Worm (Caenorhabditis elegans) whole organism, L4 larva: ENCODE measurements around the gene lev-8.

Experiments used
- F10B5.3 ChIP-seq: sonication (generic microtip); optimal IDR thresholded peaks from 2 replicates; lab custom pipeline; 2016; ENCODE audit warnings: mild to moderate bottlenecking, missing genetic modification characterization, missing compliant biosample characterization
- F37D6.2 ChIP-seq: sonication (generic microtip); optimal IDR thresholded peaks from 2 replicates; lab custom pipeline; 2016; ENCODE audit warnings: mild to moderate bottlenecking, missing genetic modification characterization, missing compliant biosample characterization
- R02D3.7 ChIP-seq: fragments of 150-350 bp; sonication (generic microtip); optimal IDR thresholded peaks from 3 replicates; lab custom pipeline; 2014; ENCODE audit warnings: missing biosample characterization, missing genetic modification characterization
- T26A8.4 ChIP-seq: fragments of 200-800 bp; sonication (Bioruptor generic); IDR thresholded peaks from 2 replicates; pipeline ENCODE4 v1.3.6; 2022; ENCODE audit warnings: missing genetic modification characterization, missing compliant biosample characterization
- Y105C5A.15 ChIP-seq: fragments of 200-800 bp; sonication (Bioruptor generic); IDR thresholded peaks from 2 replicates; pipeline ENCODE4 v1.3.6; 2022; ENCODE audit warnings: missing genetic modification characterization, missing compliant biosample characterization
- Y5F2A.4 ChIP-seq: fragments of 200-800 bp; sonication (Bioruptor generic); optimal IDR thresholded peaks from 2 replicates; lab custom pipeline; 2018; ENCODE audit warnings: mild to moderate bottlenecking, missing genetic modification characterization, missing compliant biosample characterization
- ZK337.2 ChIP-seq: fragments of 200-800 bp; sonication (Bioruptor generic); IDR thresholded peaks from 2 replicates; pipeline ENCODE4 v1.3.6; 2022; ENCODE audit warnings: missing genetic modification reagents, missing genetic modification characterization, missing compliant biosample characterization
- aha-1 ChIP-seq: fragments of 150-350 bp; peaks from one replicate; lab custom pipeline; 2014; ENCODE audit warnings: missing biosample characterization, missing genetic modification characterization
- aly-2 ChIP-seq: sonication (generic microtip); optimal IDR thresholded peaks from 2 replicates; lab custom pipeline; 2018; ENCODE audit warnings: missing biosample characterization, missing genetic modification characterization
- attf-4 ChIP-seq: sonication (generic microtip); optimal IDR thresholded peaks from 3 replicates; lab custom pipeline; 2017; ENCODE audit warnings: missing biosample characterization, missing genetic modification characterization
- ceh-20 ChIP-seq: fragments of 200-800 bp; sonication (Bioruptor generic); IDR thresholded peaks from 2 replicates; pipeline ENCODE4 v1.3.6; 2022; ENCODE audit warnings: missing genetic modification reagents, missing genetic modification characterization, missing compliant biosample characterization
- ceh-44 ChIP-seq: fragments of 200-800 bp; sonication (Bioruptor generic); IDR thresholded peaks from 2 replicates; pipeline ENCODE4 v1.3.6; 2022; ENCODE audit warnings: missing genetic modification reagents, missing genetic modification characterization, missing compliant biosample characterization
- ceh-62 ChIP-seq: sonication (generic microtip); optimal IDR thresholded peaks from 2 replicates; lab custom pipeline; 2017; ENCODE audit warnings: missing biosample characterization, missing genetic modification characterization
- ctbp-1 ChIP-seq: fragments of 200-800 bp; sonication (Bioruptor generic); IDR thresholded peaks from 2 replicates; pipeline ENCODE4 v1.3.6; 2022; ENCODE audit warnings: missing genetic modification reagents, missing genetic modification characterization, missing compliant biosample characterization
- daf-12 ChIP-seq: fragments of 150-350 bp; optimal IDR thresholded peaks from 2 replicates; lab custom pipeline; 2014; ENCODE audit warnings: missing biosample characterization, missing genetic modification reagents, missing genetic modification characterization
- daf-16 ChIP-seq, 3 experiments: sonication (generic microtip); optimal IDR thresholded peaks; 2 replicates each; lab custom pipeline; 2016 to 2017; ENCODE audit warnings: missing genetic modification characterization in 3 of 3, missing genetic modification reagents in 3 of 3, mild to moderate bottlenecking in 2 of 3, missing compliant biosample characterization in 2 of 3, missing biosample characterization in 1 of 3, moderate library complexity in 1 of 3
- daf-19 ChIP-seq: fragments of 200-800 bp; sonication (Bioruptor generic); conservative IDR thresholded peaks from 2 replicates; pipeline ENCODE4 v1.3.6; 2022; ENCODE audit warnings: missing genetic modification characterization, missing compliant biosample characterization
- dmd-6 ChIP-seq: fragments of 200-800 bp; sonication (Bioruptor generic); IDR thresholded peaks from 2 replicates; pipeline ENCODE4 v1.3.6; 2022; ENCODE audit warnings: missing genetic modification reagents, missing genetic modification characterization, missing compliant biosample characterization
- egl-27 ChIP-seq: sonication (generic microtip); optimal IDR thresholded peaks from 3 replicates; lab custom pipeline; 2017; ENCODE audit warnings: missing biosample characterization, missing genetic modification reagents, missing genetic modification characterization
- fos-1 ChIP-seq: fragments of 150-350 bp; optimal IDR thresholded peaks from 2 replicates; lab custom pipeline; 2014; ENCODE audit warnings: missing biosample characterization, missing genetic modification characterization
- gei-8 ChIP-seq: fragments of 200-800 bp; sonication (Bioruptor generic); optimal IDR thresholded peaks from 2 replicates; lab custom pipeline; 2018; ENCODE audit warnings: mild to moderate bottlenecking, missing genetic modification characterization, missing compliant biosample characterization
- hif-1 ChIP-seq, 2 experiments: sonication (generic microtip); optimal IDR thresholded peaks; 2 replicates each; lab custom pipeline; 2016 to 2017; ENCODE audit warnings: missing compliant biosample characterization in 2 of 2, missing genetic modification characterization in 2 of 2, missing genetic modification reagents in 2 of 2, missing genotype in 2 of 2, mild to moderate bottlenecking in 1 of 2
- hlh-11 ChIP-seq: fragments of 200-800 bp; sonication (Bioruptor generic); optimal IDR thresholded peaks from 2 replicates; lab custom pipeline; 2018; ENCODE audit warnings: mild to moderate bottlenecking, missing genetic modification characterization, missing compliant biosample characterization
- hmg-1.1 ChIP-seq: fragments of 200-800 bp; sonication (Bioruptor generic); IDR thresholded peaks from 2 replicates; pipeline ENCODE4 v1.3.6; 2022; ENCODE audit warnings: missing genetic modification reagents, missing genetic modification characterization, missing compliant biosample characterization
- lin-13 ChIP-seq: fragments of 150-350 bp; optimal IDR thresholded peaks from 2 replicates; lab custom pipeline; 2014; ENCODE audit warnings: missing biosample characterization, missing genetic modification reagents, missing genetic modification characterization
- lin-15B ChIP-seq: fragments of 150-350 bp; sonication (generic microtip); optimal IDR thresholded peaks from 3 replicates; lab custom pipeline; 2014; ENCODE audit warnings: missing biosample characterization, missing genetic modification characterization
- madf-5 ChIP-seq, 2 experiments: fragments of 200-800 bp; sonication (Bioruptor generic); IDR thresholded peaks; 2 replicates each; pipeline ENCODE4 v1.3.6; 2022; ENCODE audit warnings: missing compliant biosample characterization in 2 of 2, missing genetic modification characterization in 2 of 2
- mdt-29 ChIP-seq: fragments of 200-800 bp; sonication (Bioruptor generic); IDR thresholded peaks from 2 replicates; pipeline ENCODE4 v1.3.6; 2022; ENCODE audit warnings: missing genetic modification reagents, missing genetic modification characterization, missing compliant biosample characterization
- nhr-102 ChIP-seq: sonication (generic microtip); optimal IDR thresholded peaks from 2 replicates; lab custom pipeline; 2016; ENCODE audit warnings: mild to moderate bottlenecking, missing genetic modification characterization, moderate library complexity, missing compliant biosample characterization
- nhr-111 ChIP-seq: fragments of 200-800 bp; sonication (Bioruptor generic); optimal IDR thresholded peaks from 2 replicates; lab custom pipeline; 2018; ENCODE audit warnings: mild to moderate bottlenecking, missing genetic modification characterization, missing compliant biosample characterization
- nhr-237 ChIP-seq: sonication (generic microtip); optimal IDR thresholded peaks from 2 replicates; lab custom pipeline; 2017; ENCODE audit warnings: missing biosample characterization, missing genetic modification characterization
- nhr-42 ChIP-seq: fragments of 200-800 bp; sonication (Bioruptor generic); IDR thresholded peaks from 2 replicates; pipeline ENCODE4 v1.3.6; 2022; ENCODE audit warnings: missing genetic modification characterization, missing compliant biosample characterization
- nhr-48 ChIP-seq: sonication (generic microtip); optimal IDR thresholded peaks from 2 replicates; lab custom pipeline; 2016; ENCODE audit warnings: mild to moderate bottlenecking, missing genetic modification characterization, missing compliant biosample characterization
- nhr-6 ChIP-seq: fragments of 150-350 bp; optimal IDR thresholded peaks from 2 replicates; lab custom pipeline; 2014; ENCODE audit warnings: missing biosample characterization, missing genetic modification characterization
- nhr-77 ChIP-seq: fragments of 150-350 bp; optimal IDR thresholded peaks from 2 replicates; lab custom pipeline; 2014; ENCODE audit warnings: missing biosample characterization, missing genetic modification characterization
- php-3 ChIP-seq: fragments of 200-800 bp; sonication (Bioruptor generic); IDR thresholded peaks from 2 replicates; pipeline ENCODE4 v1.3.6; 2022; ENCODE audit warnings: missing genetic modification reagents, missing genetic modification characterization, missing compliant biosample characterization
- rbr-2 ChIP-seq: sonication (generic microtip); optimal IDR thresholded peaks from 2 replicates; lab custom pipeline; 2016; ENCODE audit warnings: missing genotype, missing genetic modification characterization, missing compliant biosample characterization
- saeg-2 ChIP-seq: fragments of 200-800 bp; sonication (Bioruptor generic); IDR thresholded peaks from 2 replicates; pipeline ENCODE4 v1.3.6; 2022; ENCODE audit warnings: missing genetic modification reagents, missing genetic modification characterization, missing compliant biosample characterization
- sdz-12 ChIP-seq: fragments of 200-800 bp; sonication (Bioruptor generic); optimal IDR thresholded peaks from 2 replicates; lab custom pipeline; 2018; ENCODE audit warnings: mild to moderate bottlenecking, missing genetic modification characterization, missing compliant biosample characterization
- snpc-1.2 ChIP-seq: fragments of 200-800 bp; sonication (Bioruptor generic); IDR thresholded peaks from 2 replicates; pipeline ENCODE4 v1.3.6; 2022; ENCODE audit warnings: missing genetic modification reagents, missing genetic modification characterization, missing compliant biosample characterization
- snpc-4 ChIP-seq: fragments of 150-350 bp; optimal IDR thresholded peaks from 2 replicates; lab custom pipeline; 2014; ENCODE audit warnings: missing biosample characterization, missing genetic modification characterization
- spr-3 ChIP-seq: fragments of 200-800 bp; sonication (Bioruptor generic); optimal IDR thresholded peaks from 2 replicates; lab custom pipeline; 2018; ENCODE audit warnings: mild to moderate bottlenecking, missing genetic modification characterization, missing compliant biosample characterization
- tag-97 ChIP-seq: fragments of 200-800 bp; sonication (Bioruptor generic); IDR thresholded peaks from 2 replicates; pipeline ENCODE4 v1.3.6; 2022; ENCODE audit warnings: missing genetic modification characterization, missing compliant biosample characterization
- unc-130 ChIP-seq: sonication (generic microtip); optimal IDR thresholded peaks from 2 replicates; lab custom pipeline; 2016; ENCODE audit warnings: missing genetic modification reagents, missing genetic modification characterization, missing compliant biosample characterization
- unc-62 ChIP-seq, 3 experiments: fragments of 150-350 bp in 1 of 3; sonication (generic microtip); optimal IDR thresholded peaks in 2 of 3; peaks in 1 of 3; 1 replicate in 1 of 3; 2 replicates in 2 of 3; lab custom pipeline; 2014 to 2017; ENCODE audit warnings: missing biosample characterization in 3 of 3, missing genetic modification characterization in 3 of 3, missing genetic modification reagents in 3 of 3, missing genotype in 1 of 3
- zfp-2 ChIP-seq: sonication (generic microtip); optimal IDR thresholded peaks from 2 replicates; lab custom pipeline; 2016; ENCODE audit warnings: mild to moderate bottlenecking, missing genetic modification characterization, missing compliant biosample characterization
- zfp-3 ChIP-seq: fragments of 200-800 bp; sonication (Bioruptor generic); conservative IDR thresholded peaks from 2 replicates; pipeline ENCODE4 v1.3.6; 2022; ENCODE audit warnings: missing genetic modification reagents, missing genetic modification characterization, missing compliant biosample characterization
- zip-11 ChIP-seq: fragments of 200-800 bp; sonication (Bioruptor generic); IDR thresholded peaks from 2 replicates; pipeline ENCODE4 v1.3.6; 2022; ENCODE audit warnings: missing genetic modification characterization, missing compliant biosample characterization
- zip-2 ChIP-seq: fragments of 150-350 bp; optimal IDR thresholded peaks from 2 replicates; lab custom pipeline; 2014; ENCODE audit warnings: missing biosample characterization, missing genetic modification characterization
- ztf-11 ChIP-seq: fragments of 150-350 bp; optimal IDR thresholded peaks from 2 replicates; lab custom pipeline; 2014; ENCODE audit warnings: missing biosample characterization, missing genetic modification characterization
- ztf-7 ChIP-seq: fragments of 150-350 bp; optimal IDR thresholded peaks from 2 replicates; lab custom pipeline; 2014; ENCODE audit warnings: missing biosample characterization, missing genetic modification characterization

lev-8 gene

DNA sequence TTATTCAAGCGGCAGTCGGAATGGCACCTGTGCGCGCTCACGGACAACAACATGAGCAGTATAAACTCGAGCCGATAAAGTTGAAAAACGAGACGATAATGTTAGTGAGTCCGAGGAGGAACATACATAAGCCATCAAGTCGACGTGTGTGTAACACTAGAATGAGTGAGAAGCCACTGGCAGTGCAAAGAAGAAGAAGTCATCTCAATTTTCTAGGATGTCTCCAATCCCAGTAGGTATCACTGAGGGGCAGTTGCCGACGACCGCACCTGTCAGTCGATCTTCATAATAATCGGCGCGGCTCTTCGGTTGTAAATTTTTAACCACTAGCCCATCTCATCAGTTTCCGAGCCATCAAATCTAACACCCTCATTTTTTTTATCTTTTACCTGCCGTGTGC, 639 bp upstream of the lev-8 start:
- peak; percentile 45; the same call in 1 of the 2 replicates for TF ChIP-seq ctbp-1 (GFP tag; lab: Robert Waterston, UW)
- TF ChIP-seq dmd-6 = 0 out of 2 replicates have a peak, but pooled peaks have one; percentile 2
- peak in 1 of 2 experiments; percentile 4 for TF ChIP-seq unc-62 (GFP tag; optimal IDR thresholded peaks at IDR 0.05 in 1 of 2; lab: Kevin White, UChicago)
- no peak for TF ChIP-seq unc-62 (tag; optimal IDR thresholded peaks at IDR 0.05; lab: Kevin White, UChicago)
- TF ChIP-seq nhr-102 (tag; lab: Kevin White, UChicago) = no peak
- TF ChIP-seq hlh-11 (tag; lab: Kevin White, UChicago) = peak; percentile 14
- no peak for TF ChIP-seq nhr-48 (tag; lab: Kevin White, UChicago)
- TF ChIP-seq F37D6.2 (tag; lab: Kevin White, UChicago) = no peak
- TF ChIP-seq hif-1 (tag; optimal IDR thresholded peaks at IDR 0.05; lab: Kevin White, UChicago) = no peak
- no peak for TF ChIP-seq fos-1
- no peak for TF ChIP-seq rbr-2 (tag; lab: Kevin White, UChicago)
- no peak for TF ChIP-seq ceh-44 (GFP tag; lab: Robert Waterston, UW)
- TF ChIP-seq ceh-62 (tag; lab: Kevin White, UChicago) = no peak
- TF ChIP-seq lin-13 (GFP tag; lab: Kevin White, UChicago) = no peak
- TF ChIP-seq nhr-77 (tag; lab: Kevin White, UChicago) = no peak
- 0 out of 2 replicates have a peak, but pooled peaks have one; percentile 29 for TF ChIP-seq hmg-1.1 (GFP tag; lab: Robert Waterston, UW)
- TF ChIP-seq zip-2 (tag; lab: Kevin White, UChicago) = no peak
- TF ChIP-seq aly-2 (tag; lab: Kevin White, UChicago) = no peak
- no peak for TF ChIP-seq T26A8.4 (GFP tag; lab: Robert Waterston, UW)
- peak; percentile 96 for TF ChIP-seq aha-1 (tag; lab: Kevin White, UChicago)
- peak in 1 of 2 experiments; percentile 65 for TF ChIP-seq daf-16 (GFP tag; optimal IDR thresholded peaks at IDR 0.05; lab: Kevin White, UChicago)
- no peak for TF ChIP-seq daf-16 (tag; optimal IDR thresholded peaks at IDR 0.05; lab: Kevin White, UChicago)
- no peak for TF ChIP-seq daf-12 (tag; lab: Kevin White, UChicago)
- peak; percentile 8; the same call in 1 of the 2 replicates for TF ChIP-seq ceh-20

DNA sequence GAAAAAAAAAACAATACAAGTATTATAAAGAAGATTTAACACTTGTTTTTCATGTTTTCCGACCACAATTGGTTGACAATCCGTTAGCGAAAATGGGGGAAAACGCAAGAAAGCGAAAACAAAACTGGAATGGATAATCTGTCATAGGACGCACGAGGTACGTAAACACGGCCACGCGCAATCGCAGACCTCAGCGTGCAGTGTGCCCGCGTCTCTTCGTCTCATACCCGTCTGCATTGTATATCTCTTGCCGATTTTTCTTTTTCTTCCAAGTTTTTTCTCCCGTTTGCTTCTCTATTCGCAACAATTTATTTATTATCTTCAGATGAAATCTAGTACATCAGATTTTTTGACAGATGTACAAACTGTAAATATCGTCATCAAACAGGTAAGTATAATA, 2.9 kb downstream of the lev-8 start, which contains the start of gene trpp-9:
TSS of gene trpp-9 (plus strand) at position 261 of the 400 bp plus-strand sequence.
- TF ChIP-seq snpc-1.2 (GFP tag; lab: Robert Waterston, UW) = no peak
- no peak for TF ChIP-seq lin-13 (GFP tag; lab: Kevin White, UChicago)
- TF ChIP-seq tag-97 = no peak
- no peak for TF ChIP-seq zfp-2 (tag; lab: Kevin White, UChicago)
- TF ChIP-seq zip-11 = no peak
- TF ChIP-seq Y105C5A.15 = no peak
- TF ChIP-seq nhr-77 (tag; lab: Kevin White, UChicago) = no peak
- no peak for TF ChIP-seq zfp-3 (GFP tag; lab: Robert Waterston, UW)
- TF ChIP-seq ZK337.2 (GFP tag; lab: Robert Waterston, UW) = no peak
- no peak for TF ChIP-seq aly-2 (tag; lab: Kevin White, UChicago)
- no peak for TF ChIP-seq lin-15B (tag; lab: Kevin White, UChicago)
- TF ChIP-seq F10B5.3 = no peak
- TF ChIP-seq gei-8 (GFP tag; lab: Kevin White, UChicago) = no peak
- TF ChIP-seq daf-19 (GFP tag; lab: Robert Waterston, UW) = no peak
- no peak for TF ChIP-seq zip-2 (tag; lab: Kevin White, UChicago)
- TF ChIP-seq attf-4 (tag; lab: Kevin White, UChicago) = no peak
- TF ChIP-seq ztf-11 (tag; lab: Kevin White, UChicago) = no peak
- peak; percentile 27 for TF ChIP-seq ztf-7
- TF ChIP-seq mdt-29 = no peak
- no peak for TF ChIP-seq sdz-12 (GFP tag; lab: Kevin White, UChicago)
- TF ChIP-seq nhr-42 = no peak
- TF ChIP-seq saeg-2 = no peak
- TF ChIP-seq spr-3 (GFP tag; lab: Kevin White, UChicago) = no peak
- no peak for TF ChIP-seq nhr-111 (GFP tag; lab: Kevin White, UChicago)
- no peak for TF ChIP-seq php-3 (GFP tag; lab: Robert Waterston, UW)
- no peak for TF ChIP-seq snpc-4 (tag; lab: Kevin White, UChicago)
- TF ChIP-seq egl-27 (tag; lab: Kevin White, UChicago) = no peak
- TF ChIP-seq unc-130 (GFP tag; lab: Kevin White, UChicago) = no peak
- TF ChIP-seq madf-5 (GFP tag; IDR thresholded peaks at IDR 0.05; lab: Robert Waterston, UW) = no peak
- TF ChIP-seq nhr-6 (tag; lab: Kevin White, UChicago) = peak; percentile 23
- no peak for TF ChIP-seq R02D3.7 (tag; lab: Kevin White, UChicago)
- no peak for TF ChIP-seq nhr-237 (tag; lab: Kevin White, UChicago)
- no peak for TF ChIP-seq Y5F2A.4 (GFP tag; lab: Kevin White, UChicago)
